Fruit fly (Drosophila melanogaster): ENCODE results near the gene dco.

dco gene

DNA sequence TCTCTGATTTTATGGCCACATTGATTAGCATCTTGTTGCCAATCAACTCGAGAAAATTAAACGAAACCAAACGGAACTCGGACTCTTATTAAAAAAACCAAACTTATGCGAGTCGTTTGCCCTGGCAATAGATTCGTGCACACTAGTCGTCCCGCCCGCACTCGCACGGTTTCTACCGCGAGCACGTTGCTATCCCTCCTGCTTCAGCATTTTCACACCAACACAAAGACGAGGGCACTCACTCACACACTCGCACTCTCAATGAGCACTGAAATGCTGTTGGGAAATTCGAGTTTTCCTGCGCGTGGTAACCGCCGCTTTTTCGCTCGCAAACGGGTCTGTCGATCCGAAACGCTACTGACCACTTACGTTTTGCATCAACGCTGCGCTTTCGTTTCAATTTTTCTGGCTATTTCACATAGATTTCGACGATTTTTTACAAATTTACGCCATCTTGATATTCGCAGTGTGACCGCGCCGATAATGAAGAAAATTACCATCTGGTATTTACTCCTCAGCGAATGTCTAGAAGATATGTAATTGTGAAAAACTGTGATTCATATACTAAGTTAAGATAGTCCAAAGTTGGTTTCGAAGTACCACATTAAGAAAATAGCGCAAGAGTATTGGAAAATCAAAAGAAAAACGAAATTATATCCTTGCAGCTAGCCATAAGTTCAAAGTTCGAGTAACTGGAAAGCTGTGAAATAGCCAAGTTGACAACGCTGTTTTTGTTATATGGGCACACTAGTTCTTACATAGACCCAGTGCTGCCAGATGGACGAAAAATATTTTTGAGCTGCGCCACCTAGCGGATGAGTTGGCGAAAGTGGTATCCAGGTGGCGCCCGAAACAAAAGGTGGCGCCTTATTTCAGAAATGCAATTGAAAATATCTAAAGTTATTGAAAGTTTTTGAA is at the start of gene dco (continued):
- TF ChIP-seq cas (GFP tag; IDR thresholded peaks at IDR 0.05) (no peak), fru (optimal IDR thresholded peaks at IDR 0.05) (no peak), phol (tag; optimal IDR thresholded peaks at IDR 0.05) (peak; percentile 99), az2 (GFP tag; optimal IDR thresholded peaks at IDR 0.05) (peak; percentile 79), CG8944 (GFP tag; optimal IDR thresholded peaks at IDR 0.05) (peak; percentile 93), CG14860 (GFP tag; IDR thresholded peaks at IDR 0.05; ENCODE audit: partially characterized antibody) (no peak), ap (GFP tag; IDR thresholded peaks at IDR 0.05) (peak; percentile 31; the same call in 1 of the 2 replicates), CG42726 (GFP tag; IDR thresholded peaks at IDR 0.05; ENCODE audit: partially characterized antibody) (peak; percentile 69; the same call in 1 of the 2 replicates), br (optimal IDR thresholded peaks at IDR 0.05) (no peak), CG7987 (GFP tag; optimal IDR thresholded peaks at IDR 0.05) (peak; percentile 81), chn (GFP tag; optimal IDR thresholded peaks at IDR 0.05) (peak; percentile 61), ssp (GFP tag; IDR thresholded peaks at IDR 0.05) (peak; percentile 82), HHEX (GFP tag; optimal IDR thresholded peaks at IDR 0.05) (peak; percentile 67), CG4854 (GFP tag; optimal IDR thresholded peaks at IDR 0.05) (peak; percentile 67), Pdp1 (GFP tag; optimal IDR thresholded peaks at IDR 0.05) (peak; percentile 81 to 87), CG13123 (GFP tag; optimal IDR thresholded peaks at IDR 0.05) (peak; percentile 46), ftz-f1 (GFP tag; optimal IDR thresholded peaks at IDR 0.05) (peak; percentile 21), sens (GFP tag) (peak; percentile 84), Sin3A (optimal IDR thresholded peaks at IDR 0.05) (peak; percentile 84), CG11723 (GFP tag; optimal IDR thresholded peaks at IDR 0.05) (peak; percentile 4), Atf6 (GFP tag; IDR thresholded peaks at IDR 0.05) (peak; percentile 19; the same call in 1 of the 2 replicates), CG7928 (GFP tag; optimal IDR thresholded peaks at IDR 0.05) (no peak), lmd (GFP tag; IDR thresholded peaks at IDR 0.05) (peak; percentile 88), HLHmδ (GFP tag; optimal IDR thresholded peaks at IDR 0.05) (peak; percentile 70), Mes4 (GFP tag; optimal IDR thresholded peaks at IDR 0.05) (peak; percentile 56), CG15479 (GFP tag; optimal IDR thresholded peaks at IDR 0.05) (no peak), CG32772 (GFP tag; IDR thresholded peaks at IDR 0.05) (peak; percentile 92), caup (GFP tag; optimal IDR thresholded peaks at IDR 0.05; ENCODE audit: severe bottlenecking) (peak; percentile 67), Hand (GFP tag; optimal IDR thresholded peaks at IDR 0.05) (no peak), Nf-YC (tag; optimal IDR thresholded peaks at IDR 0.05) (peak; percentile 40), tio (GFP tag; optimal IDR thresholded peaks at IDR 0.05) (peak; percentile 66), CoRest (tag; optimal IDR thresholded peaks at IDR 0.05) (peak; percentile 65), CG13287 (GFP tag; IDR thresholded peaks at IDR 0.05; ENCODE audit: partially characterized antibody) (peak; percentile 5; the same call in 1 of the 2 replicates), CG11093 (GFP tag; IDR thresholded peaks at IDR 0.05) (peak; percentile 55; the same call in 2 of the 3 replicates), CG7786 (GFP tag; optimal IDR thresholded peaks at IDR 0.05) (peak; percentile 50), BEAF-32 (GFP tag; optimal IDR thresholded peaks at IDR 0.05) (peak; percentile 41), CG33557 (GFP tag; optimal IDR thresholded peaks at IDR 0.05) (no peak), so (GFP tag; IDR thresholded peaks at IDR 0.05) (peak; percentile 50; the same call in 1 of the 3 replicates), kni (GFP tag; optimal IDR thresholded peaks at IDR 0.05) (no peak), CG12744 (GFP tag; optimal IDR thresholded peaks at IDR 0.05) (peak; percentile 59), CG3281 (GFP tag; optimal IDR thresholded peaks at IDR 0.05) (peak; percentile 9), mld (GFP tag; IDR thresholded peaks at IDR 0.05; ENCODE audit: partially characterized antibody) (no peak), Hr39 (optimal IDR thresholded peaks at IDR 0.05) (no peak), CG8765 (GFP tag; IDR thresholded peaks at IDR 0.05) (no peak; the same call in 1 of the 2 replicates), CG6813 (GFP tag; optimal IDR thresholded peaks at IDR 0.05) (peak; percentile 16), PHDP (tag; optimal IDR thresholded peaks at IDR 0.05) (peak; percentile 23), Jarid2 (GFP tag; optimal IDR thresholded peaks at IDR 0.05) (peak; percentile 72), chinmo (GFP tag; IDR thresholded peaks at IDR 0.05; ENCODE audit: partially characterized antibody) (peak; percentile 80; the same call in 1 of the 4 replicates)
